Fruit fly (Drosophila melanogaster) whole organism, embryonic: ENCODE data around the gene CG32706.

Experiments
- Atf6 ChIP-seq: fragments of 200-800 bp; sonication (Bioruptor generic); IDR thresholded peaks from 2 replicates; pipeline ENCODE4 v1.3.6; 2022; ENCODE audit warnings: missing biosample characterization, missing genetic modification characterization
- B-H1 ChIP-seq: fragments of 200-800 bp; sonication (Bioruptor generic); IDR thresholded peaks from 3 replicates; pipeline ENCODE4 v1.3.6; 2022; ENCODE audit warnings: missing biosample characterization, missing genetic modification characterization
- CG10321 ChIP-seq: fragments of 200-800 bp; sonication (Bioruptor generic); IDR thresholded peaks from 2 replicates; pipeline ENCODE4 v1.3.6; 2022; ENCODE audit warnings: missing biosample characterization, missing genetic modification characterization
- CG10366 ChIP-seq: fragments of 200-800 bp; sonication (Bioruptor generic); IDR thresholded peaks from 2 replicates; pipeline ENCODE4 v1.3.6; 2022; ENCODE audit warnings: missing biosample characterization, missing genetic modification characterization
- CG11085 ChIP-seq: fragments of 200-800 bp; sonication (Bioruptor generic); IDR thresholded peaks from 2 replicates; pipeline ENCODE4 v1.3.6; 2022; ENCODE audit warnings: missing biosample characterization, missing genetic modification characterization
- CG11398 ChIP-seq: fragments of 200-800 bp; sonication (Bioruptor generic); optimal IDR thresholded peaks from 2 replicates; lab custom pipeline; 2016; ENCODE audit warnings: missing biosample characterization, missing genetic modification characterization
- CG11456 ChIP-seq: fragments of 200-800 bp; sonication (Bioruptor generic); IDR thresholded peaks from 3 replicates; pipeline ENCODE4 v1.3.6; 2022; ENCODE audit warnings: missing biosample characterization, missing genetic modification characterization
- CG12391 ChIP-seq: fragments of 200-800 bp; sonication (Bioruptor generic); optimal IDR thresholded peaks from 3 replicates; lab custom pipeline; 2018; ENCODE audit warnings: missing biosample characterization, mild to moderate bottlenecking, missing genetic modification characterization, moderate library complexity
- CG12659 ChIP-seq: fragments of 200-800 bp; sonication (Bioruptor generic); optimal IDR thresholded peaks from 3 replicates; lab custom pipeline; 2017; ENCODE audit warnings: mild to moderate bottlenecking, missing biosample characterization, missing genetic modification reagents, missing genetic modification characterization
- CG12744 ChIP-seq: fragments of 200-800 bp; sonication (Bioruptor generic); optimal IDR thresholded peaks from 2 replicates; lab custom pipeline; 2016; ENCODE audit warnings: missing biosample characterization, missing genetic modification characterization
- CG12769 ChIP-seq: fragments of 200-800 bp; sonication (Bioruptor generic); optimal IDR thresholded peaks from 2 replicates; lab custom pipeline; 2019; ENCODE audit warnings: missing biosample characterization, mild to moderate bottlenecking, missing genetic modification characterization, moderate library complexity
- CG14050 ChIP-seq: fragments of 200-800 bp; sonication (Bioruptor generic); IDR thresholded peaks from 3 replicates; pipeline ENCODE4 v1.3.6; 2022; ENCODE audit warnings: missing biosample characterization, missing genetic modification characterization
- CG14441 ChIP-seq: fragments of 200-800 bp; sonication (Bioruptor generic); IDR thresholded peaks from 2 replicates; pipeline ENCODE4 v1.3.6; 2022; ENCODE audit warnings: missing biosample characterization, missing genetic modification characterization
- CG15696 ChIP-seq: fragments of 200-800 bp; sonication (Bioruptor generic); optimal IDR thresholded peaks from 2 replicates; lab custom pipeline; 2019; ENCODE audit warnings: missing biosample characterization, mild to moderate bottlenecking, missing genetic modification characterization, moderate library complexity
- CG17328 ChIP-seq: fragments of 200-800 bp; sonication (Bioruptor generic); IDR thresholded peaks from 2 replicates; pipeline ENCODE4 v1.3.6; 2022; ENCODE audit warnings: missing biosample characterization, missing genetic modification characterization
- CG17829 ChIP-seq: fragments of 200-800 bp; optimal IDR thresholded peaks from 2 replicates; lab custom pipeline; 2019; ENCODE audit warnings: missing biosample characterization, mild to moderate bottlenecking, missing genetic modification characterization, moderate library complexity
- CG33213 ChIP-seq: fragments of 200-800 bp; sonication (Bioruptor generic); optimal IDR thresholded peaks from 3 replicates; lab custom pipeline; 2016; ENCODE audit warnings: missing biosample characterization, missing genetic modification characterization
- CG34422 ChIP-seq: fragments of 200-800 bp; sonication (Bioruptor generic); IDR thresholded peaks from 3 replicates; pipeline ENCODE4 v1.3.6; 2022; ENCODE audit warnings: missing biosample characterization, missing genetic modification characterization
- CG3995 ChIP-seq: fragments of 200-800 bp; sonication (Bioruptor generic); optimal IDR thresholded peaks from 3 replicates; lab custom pipeline; 2016; ENCODE audit warnings: missing biosample characterization, missing genetic modification characterization
- CG6175 ChIP-seq: fragments of 200-800 bp; sonication (Bioruptor generic); IDR thresholded peaks from 3 replicates; pipeline ENCODE4 v1.3.6; 2022; ENCODE audit warnings: missing biosample characterization, missing genetic modification characterization
- CG7372 ChIP-seq: fragments of 200-800 bp; sonication (Bioruptor generic); IDR thresholded peaks from 2 replicates; pipeline ENCODE4 v1.3.6; 2022; ENCODE audit warnings: missing biosample characterization, missing genetic modification characterization
- CG7786 ChIP-seq: fragments of 200-800 bp; sonication (Bioruptor generic); optimal IDR thresholded peaks from 2 replicates; lab custom pipeline; 2016; ENCODE audit warnings: missing biosample characterization, missing genetic modification characterization
- CG8924 ChIP-seq: fragments of 200-800 bp; optimal IDR thresholded peaks from 3 replicates; lab custom pipeline; 2019; ENCODE audit warnings: missing biosample characterization, mild to moderate bottlenecking, missing genetic modification characterization, moderate library complexity
- Elba2 ChIP-seq: fragments of 200-800 bp; sonication (Bioruptor generic); optimal IDR thresholded peaks from 3 replicates; lab custom pipeline; 2016; ENCODE audit warnings: missing biosample characterization, missing genetic modification characterization
- Ets65A ChIP-seq: fragments of 200-800 bp; sonication (Bioruptor generic); peaks from one replicate; lab custom pipeline; 2016; ENCODE audit warnings: missing biosample characterization, missing genetic modification characterization
- Lpt ChIP-seq: fragments of >200 bp; optimal IDR thresholded peaks from 2 replicates; lab custom pipeline; 2018; ENCODE audit warnings: missing biosample characterization, missing genetic modification characterization
- MTF-1 ChIP-seq: fragments of 200-800 bp; sonication (Bioruptor generic); optimal IDR thresholded peaks from 2 replicates; lab custom pipeline; 2018; ENCODE audit warnings: missing biosample characterization, mild to moderate bottlenecking, missing genetic modification characterization, borderline replicate concordance
- Optix ChIP-seq: fragments of 200-800 bp; sonication (Bioruptor generic); IDR thresholded peaks from 3 replicates; pipeline ENCODE4 v1.3.6; 2022; ENCODE audit warnings: missing biosample characterization, missing genetic modification characterization
- Ptx1 ChIP-seq: fragments of 200-800 bp; sonication (Bioruptor generic); IDR thresholded peaks from 2 replicates; pipeline ENCODE4 v1.3.6; 2022; ENCODE audit warnings: missing biosample characterization, missing genetic modification characterization
- Scr ChIP-seq: fragments of 200-800 bp; sonication (Bioruptor generic); IDR thresholded peaks from 2 replicates; pipeline ENCODE4 v1.3.6; 2022; ENCODE audit warnings: missing biosample characterization, missing genetic modification characterization; ENCODE audit not compliant: partially characterized antibody
- Sox102F ChIP-seq: fragments of 200-800 bp; sonication (Bioruptor generic); optimal IDR thresholded peaks from 2 replicates; lab custom pipeline; 2018; ENCODE audit warnings: missing biosample characterization, mild to moderate bottlenecking, missing genetic modification characterization, moderate library complexity
- Tbp ChIP-seq: fragments of >200 bp; optimal IDR thresholded peaks from 2 replicates; lab custom pipeline; 2018; ENCODE audit warnings: missing biosample characterization, missing genetic modification characterization
- Xbp1 ChIP-seq: fragments of 200-800 bp; sonication (Bioruptor generic); optimal IDR thresholded peaks from 3 replicates; lab custom pipeline; 2016; ENCODE audit warnings: missing biosample characterization, mild to moderate bottlenecking, missing genetic modification characterization
- ap ChIP-seq: fragments of 200-800 bp; sonication (Bioruptor generic); IDR thresholded peaks from 2 replicates; pipeline ENCODE4 v1.3.6; 2022; ENCODE audit warnings: missing biosample characterization, missing genetic modification characterization
- caup ChIP-seq: fragments of 200-800 bp; sonication (Bioruptor generic); optimal IDR thresholded peaks from 3 replicates; lab custom pipeline; 2017; ENCODE audit warnings: missing biosample characterization, mild to moderate bottlenecking, missing genetic modification characterization, moderate library complexity; ENCODE audit not compliant: severe bottlenecking
- croc ChIP-seq: fragments of 200-800 bp; sonication (Bioruptor generic); conservative IDR thresholded peaks from 3 replicates; pipeline ENCODE4 v1.3.6; 2022; ENCODE audit warnings: missing biosample characterization, missing genetic modification characterization
- dimm ChIP-seq: fragments of 200-800 bp; sonication (Bioruptor generic); IDR thresholded peaks from 2 replicates; pipeline ENCODE4 v1.3.6; 2022; ENCODE audit warnings: missing biosample characterization, missing genetic modification characterization
- esg ChIP-seq: fragments of 200-800 bp; sonication (Bioruptor generic); conservative IDR thresholded peaks from 2 replicates; pipeline ENCODE4 v1.3.6; 2022; ENCODE audit warnings: missing biosample characterization, missing genetic modification characterization
- gfzf ChIP-seq: fragments of 200-800 bp; sonication (Bioruptor generic); optimal IDR thresholded peaks from 2 replicates; lab custom pipeline; 2016; ENCODE audit warnings: missing biosample characterization, mild to moderate bottlenecking, missing genetic modification characterization, moderate library complexity
- grau ChIP-seq: fragments of 200-800 bp; optimal IDR thresholded peaks from 3 replicates; lab custom pipeline; 2019; ENCODE audit warnings: missing biosample characterization, mild to moderate bottlenecking, missing genetic modification characterization, moderate library complexity
- klu ChIP-seq: fragments of 200-800 bp; sonication (Bioruptor generic); IDR thresholded peaks from 2 replicates; pipeline ENCODE4 v1.3.6; 2022; ENCODE audit warnings: missing biosample characterization, missing genetic modification characterization
- otp ChIP-seq: fragments of 200-800 bp; sonication (Bioruptor generic); IDR thresholded peaks from 3 replicates; pipeline ENCODE4, ENCODE4 v1.3.6; 2022; ENCODE audit warnings: missing biosample characterization, missing genetic modification characterization
- peb ChIP-seq: fragments of 200-800 bp; sonication (Bioruptor generic); IDR thresholded peaks from 2 replicates; pipeline ENCODE4 v1.3.6; 2022; ENCODE audit warnings: missing biosample characterization, missing genetic modification characterization
- prd ChIP-seq, 3 experiments: fragments of >200 bp in 2 of 3; fragments of 200-800 bp in 1 of 3; sonication (Bioruptor generic) in 1 of 3; optimal IDR thresholded peaks in 2 of 3; IDR thresholded peaks in 1 of 3; 2 replicates in 2 of 3; 3 replicates in 1 of 3; pipeline versions ENCODE4 v1.3.6 to Lab custom; 2017 to 2022; ENCODE audit warnings: missing biosample characterization in 1 of 3, missing genetic modification characterization in 1 of 3
- ro ChIP-seq: fragments of 200-800 bp; sonication (Bioruptor generic); IDR thresholded peaks from 2 replicates; pipeline ENCODE4 v1.3.6; 2022; ENCODE audit warnings: missing biosample characterization, missing genetic modification characterization
- sc ChIP-seq, 3 experiments: fragments of >200 bp in 2 of 3; fragments of 200-800 bp in 1 of 3; sonication (Bioruptor generic) in 1 of 3; optimal IDR thresholded peaks; 2 replicates in 2 of 3; 3 replicates in 1 of 3; lab custom pipeline; 2017; ENCODE audit warnings: mild to moderate bottlenecking in 1 of 3, missing biosample characterization in 1 of 3, missing genetic modification characterization in 1 of 3, missing genetic modification reagents in 1 of 3
- sisA ChIP-seq: fragments of 200-800 bp; sonication (Bioruptor generic); IDR thresholded peaks from 2 replicates; pipeline ENCODE4 v1.3.6; 2022; ENCODE audit warnings: missing biosample characterization, missing genetic modification characterization
- sob ChIP-seq: fragments of 200-800 bp; sonication (Bioruptor generic); IDR thresholded peaks from 2 replicates; pipeline ENCODE4 v1.3.6; 2022; ENCODE audit warnings: missing biosample characterization, missing genetic modification characterization
- tgo ChIP-seq: fragments of 200-800 bp; sonication (Bioruptor generic); IDR thresholded peaks from 3 replicates; pipeline ENCODE4 v1.3.6; 2022; ENCODE audit warnings: missing biosample characterization, missing genetic modification characterization
- wor ChIP-seq: fragments of 200-800 bp; sonication (Bioruptor generic); IDR thresholded peaks from 2 replicates; pipeline ENCODE4 v1.3.6; 2022; ENCODE audit warnings: missing biosample characterization, missing genetic modification characterization

CG32706 gene

DNA sequence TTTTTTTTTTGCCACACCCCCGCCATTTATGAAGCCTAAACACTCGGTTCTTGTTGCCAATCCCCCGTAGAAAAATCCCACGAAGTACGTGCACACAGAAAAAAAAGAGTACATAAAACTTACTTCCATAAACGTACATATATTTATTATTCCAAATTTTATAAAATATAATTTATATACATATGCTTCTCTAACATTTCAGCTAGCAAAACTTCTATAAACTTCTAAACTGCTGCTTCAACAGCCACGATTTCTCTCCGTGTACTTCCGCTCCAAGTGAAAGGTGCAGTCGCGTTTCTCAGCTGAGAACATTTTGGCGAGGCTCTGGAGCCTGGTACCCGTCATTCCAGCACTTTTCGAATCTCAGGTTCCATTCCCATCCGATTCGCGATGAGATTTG, 24.3 kb upstream of the CG32706 start (continued):
- TF ChIP-seq croc (GFP tag; lab: Robert Waterston, UW) = no peak
- TF ChIP-seq prd (optimal IDR thresholded peaks at IDR 0.05; lab: Kevin White, UChicago) = no peak
- TF ChIP-seq prd (GFP tag; IDR thresholded peaks at IDR 0.05; lab: Robert Waterston, UW) = peak; percentile 67
- no peak for TF ChIP-seq MTF-1 (GFP tag; lab: Kevin White, UChicago)
- TF ChIP-seq CG7786 (GFP tag; lab: Kevin White, UChicago) = no peak
- 0 out of 2 replicates have a peak, but pooled peaks have one; percentile 33 for TF ChIP-seq CG10321 (GFP tag; lab: Robert Waterston, UW)
- no peak for TF ChIP-seq gfzf (GFP tag; lab: Kevin White, UChicago)
- TF ChIP-seq CG12744 (GFP tag; lab: Kevin White, UChicago) = no peak
- 0 out of 2 replicates have a peak, but pooled peaks have one; percentile 25 for TF ChIP-seq CG14441 (GFP tag; lab: Robert Waterston, UW)
- no peak for TF ChIP-seq sc (optimal IDR thresholded peaks at IDR 0.05; lab: Kevin White, UChicago)
- no peak for TF ChIP-seq sc (GFP tag; optimal IDR thresholded peaks at IDR 0.05; lab: Kevin White, UChicago)
- no peak for TF ChIP-seq CG3995 (GFP tag; lab: Kevin White, UChicago)
- peak; percentile 52 for TF ChIP-seq Sox102F (GFP tag; lab: Kevin White, UChicago)
- peak; percentile 7 for TF ChIP-seq CG12769
- 0 out of 2 replicates have a peak, but pooled peaks have one; percentile 33 for TF ChIP-seq CG11085
- peak; percentile 26; the same call in 1 of the 2 replicates for TF ChIP-seq esg
- TF ChIP-seq CG10366 (GFP tag; lab: Robert Waterston, UW) = peak; percentile 37; the same call in 1 of the 2 replicates
- peak; percentile 60 for TF ChIP-seq Ptx1
- peak; percentile 41; the same call in 2 of the 3 replicates for TF ChIP-seq CG34422 (GFP tag; lab: Robert Waterston, UW)
- TF ChIP-seq CG8924 (tag; lab: Kevin White, UChicago) = no peak
- no peak for TF ChIP-seq peb (GFP tag; lab: Robert Waterston, UW)
- TF ChIP-seq Elba2 (GFP tag; lab: Kevin White, UChicago) = no peak
- TF ChIP-seq CG15696 (tag; lab: Kevin White, UChicago) = no peak
- TF ChIP-seq wor (GFP tag; lab: Robert Waterston, UW) = no peak
- TF ChIP-seq CG14050 (GFP tag; lab: Robert Waterston, UW) = 0 out of 3 replicates have a peak, but pooled peaks have one; percentile 11
- TF ChIP-seq CG6175 (GFP tag; lab: Robert Waterston, UW) = no peak
- TF ChIP-seq Atf6 (GFP tag; lab: Robert Waterston, UW) = peak; percentile 53; the same call in 1 of the 2 replicates
- TF ChIP-seq B-H1 (GFP tag; lab: Robert Waterston, UW) = peak; percentile 37; the same call in 1 of the 3 replicates
- TF ChIP-seq CG17829 = peak; percentile 8
- TF ChIP-seq tgo (GFP tag; lab: Robert Waterston, UW) = peak; percentile 60
- TF ChIP-seq CG33213 = no peak
- 0 out of 3 replicates have a peak, but pooled peaks have one; percentile 14 for TF ChIP-seq otp
- TF ChIP-seq CG17328 (GFP tag; lab: Robert Waterston, UW) = no peak
- peak; percentile 53 for TF ChIP-seq sob
- peak; percentile 9 for TF ChIP-seq CG12659 (GFP tag; lab: Kevin White, UChicago)
- TF ChIP-seq dimm (GFP tag; lab: Robert Waterston, UW) = no peak
- no peak for TF ChIP-seq CG11398 (GFP tag; lab: Kevin White, UChicago)
- no peak for TF ChIP-seq Ets65A
- peak; percentile 13 for TF ChIP-seq grau
- TF ChIP-seq ap = peak; percentile 16; the same call in 1 of the 2 replicates
- TF ChIP-seq Lpt (GFP tag; lab: Kevin White, UChicago) = no peak
- TF ChIP-seq caup = no peak
- 0 out of 2 replicates have a peak, but pooled peaks have one; percentile 11 for TF ChIP-seq klu
- no peak for TF ChIP-seq ro (GFP tag; lab: Robert Waterston, UW)
- peak; percentile 17 for TF ChIP-seq Xbp1 (GFP tag; lab: Kevin White, UChicago)
- 0 out of 2 replicates have a peak, but pooled peaks have one; percentile 13 for TF ChIP-seq CG7372 (GFP tag; lab: Robert Waterston, UW)
- TF ChIP-seq sisA (GFP tag; lab: Robert Waterston, UW) = peak; percentile 11; the same call in 1 of the 2 replicates
- 0 out of 3 replicates have a peak, but pooled peaks have one; percentile 24 for TF ChIP-seq Optix (GFP tag; lab: Robert Waterston, UW)
- peak; percentile 7 for TF ChIP-seq CG12391 (tag; lab: Kevin White, UChicago)
- no peak for TF ChIP-seq Scr (GFP tag; lab: Robert Waterston, UW)
- TF ChIP-seq CG11456 = peak; percentile 50; the same call in 1 of the 3 replicates
- no peak for TF ChIP-seq Tbp (GFP tag; lab: Kevin White, UChicago)
